Worm (Caenorhabditis elegans) whole organism, late embryonic: ENCODE measurements around the gene clec-79.

ENCODE experiments used
- F13H6.1 ChIP-seq: sonication (generic microtip); optimal IDR thresholded peaks from 2 replicates; lab custom pipeline; 2016; ENCODE audit warnings: missing genetic modification characterization, missing compliant biosample characterization
- ama-1 ChIP-seq: fragments of 150-350 bp; optimal IDR thresholded peaks from 2 replicates; lab custom pipeline; 2014
- ceh-19 ChIP-seq: fragments of 200-800 bp; sonication (Bioruptor generic); optimal IDR thresholded peaks from 2 replicates; lab custom pipeline; 2018; ENCODE audit warnings: mild to moderate bottlenecking, missing genetic modification characterization, missing compliant biosample characterization
- elt-2 ChIP-seq: sonication (generic microtip); optimal IDR thresholded peaks from 2 replicates; lab custom pipeline; 2016; ENCODE audit warnings: missing genetic modification reagents, missing genetic modification characterization, missing compliant biosample characterization
- fkh-10 ChIP-seq: fragments of 150-350 bp; optimal IDR thresholded peaks from 2 replicates; lab custom pipeline; 2014; ENCODE audit warnings: missing biosample characterization, missing genetic modification reagents, missing genetic modification characterization
- hlh-30 ChIP-seq: sonication (generic microtip); optimal IDR thresholded peaks from 2 replicates; lab custom pipeline; 2017; ENCODE audit warnings: antibody characterized with exemption, missing genetic modification characterization, missing compliant biosample characterization; ENCODE audit not compliant: insufficient read depth
- nhr-11 ChIP-seq: fragments of 150-350 bp; optimal IDR thresholded peaks from 2 replicates; lab custom pipeline; 2014; ENCODE audit warnings: missing biosample characterization, missing genetic modification characterization
- pqm-1 ChIP-seq: sonication (generic microtip); optimal IDR thresholded peaks from 2 replicates; lab custom pipeline; 2016; ENCODE audit warnings: missing genetic modification characterization, missing compliant biosample characterization
- pros-1 ChIP-seq: fragments of 150-350 bp; optimal IDR thresholded peaks from 2 replicates; lab custom pipeline; 2014; ENCODE audit warnings: missing biosample characterization, missing genetic modification reagents, missing genetic modification characterization

- TF ChIP-seq ama-1 (lab: Kevin White, UChicago) (no peak), fkh-10 (GFP tag; lab: Kevin White, UChicago) (no peak), nhr-11 (tag; lab: Kevin White, UChicago) (no peak), hlh-30 (no peak), pqm-1 (tag; lab: Kevin White, UChicago) (no peak), ceh-19 (GFP tag; lab: Kevin White, UChicago) (no peak), pros-1 (tag; lab: Kevin White, UChicago) (no peak), F13H6.1 (tag; lab: Kevin White, UChicago) (no peak), elt-2 (tag; lab: Kevin White, UChicago) (no peak)
Measured at ce11 chrIV:3999662-4000061, 26.5 kb downstream of the clec-79 start.
